Worm (Caenorhabditis elegans) whole organism, L4 larva: ENCODE results near the gene mrpl-4.
A peak's percentile ranks its signal among the peaks of the same experiment; 100 is the strongest.

Experiments used
- D1046.2 ChIP-seq: fragments of 200-800 bp; sonication (Bioruptor generic); IDR thresholded peaks from 2 replicates; pipeline ENCODE4 v1.3.6; 2022; ENCODE audit warnings: missing genetic modification characterization, missing compliant biosample characterization
- F26F4.8 ChIP-seq: fragments of 200-800 bp; sonication (Bioruptor generic); conservative IDR thresholded peaks from 2 replicates; pipeline ENCODE4 v1.3.6; 2022; ENCODE audit warnings: missing genetic modification characterization, missing compliant biosample characterization
- F37D6.2 ChIP-seq: sonication (generic microtip); optimal IDR thresholded peaks from 2 replicates; lab custom pipeline; 2016; ENCODE audit warnings: mild to moderate bottlenecking, missing genetic modification characterization, missing compliant biosample characterization
- F44E2.7 ChIP-seq: fragments of 200-800 bp; sonication (Bioruptor generic); IDR thresholded peaks from 2 replicates; pipeline ENCODE4 v2.1.2; 2022; ENCODE audit warnings: missing genetic modification characterization, missing compliant biosample characterization
- F49E8.2 ChIP-seq: sonication (generic microtip); optimal IDR thresholded peaks from 2 replicates; lab custom pipeline; 2016; ENCODE audit warnings: missing compliant biosample characterization, mild to moderate bottlenecking, missing genetic modification characterization, borderline replicate concordance
- T26A8.4 ChIP-seq: fragments of 200-800 bp; sonication (Bioruptor generic); IDR thresholded peaks from 2 replicates; pipeline ENCODE4 v1.3.6; 2022; ENCODE audit warnings: missing genetic modification characterization, missing compliant biosample characterization
- Y48G9A.11 ChIP-seq: fragments of 200-800 bp; sonication (Bioruptor generic); IDR thresholded peaks from 2 replicates; pipeline ENCODE4 v1.3.6; 2022; ENCODE audit warnings: missing genetic modification reagents, missing genetic modification characterization, missing compliant biosample characterization
- Y5F2A.4 ChIP-seq: fragments of 200-800 bp; sonication (Bioruptor generic); optimal IDR thresholded peaks from 2 replicates; lab custom pipeline; 2018; ENCODE audit warnings: mild to moderate bottlenecking, missing genetic modification characterization, missing compliant biosample characterization
- Y75B8A.6 ChIP-seq: fragments of 200-800 bp; sonication (Bioruptor generic); IDR thresholded peaks from 2 replicates; pipeline ENCODE4 v1.3.6; 2022; ENCODE audit warnings: missing genetic modification reagents, missing genetic modification characterization, missing compliant biosample characterization
- ZK337.2 ChIP-seq: fragments of 200-800 bp; sonication (Bioruptor generic); IDR thresholded peaks from 2 replicates; pipeline ENCODE4 v1.3.6; 2022; ENCODE audit warnings: missing genetic modification reagents, missing genetic modification characterization, missing compliant biosample characterization
- ama-1 ChIP-seq: fragments of 150-350 bp; optimal IDR thresholded peaks from 2 replicates; lab custom pipeline; 2014; ENCODE audit warnings: inconsistent platforms, mixed read lengths
- arid-1 ChIP-seq: fragments of 200-800 bp; sonication (Bioruptor generic); conservative IDR thresholded peaks from 2 replicates; pipeline ENCODE4 v1.3.6; 2022; ENCODE audit warnings: missing genetic modification reagents, missing genetic modification characterization, missing compliant biosample characterization
- ceh-20 ChIP-seq: fragments of 200-800 bp; sonication (Bioruptor generic); IDR thresholded peaks from 2 replicates; pipeline ENCODE4 v1.3.6; 2022; ENCODE audit warnings: missing genetic modification reagents, missing genetic modification characterization, missing compliant biosample characterization
- ceh-62 ChIP-seq: sonication (generic microtip); optimal IDR thresholded peaks from 2 replicates; lab custom pipeline; 2017; ENCODE audit warnings: missing biosample characterization, missing genetic modification characterization
- ceh-82 ChIP-seq: sonication (generic microtip); optimal IDR thresholded peaks from 2 replicates; lab custom pipeline; 2017; ENCODE audit warnings: missing biosample characterization, missing genetic modification characterization
- daf-12 ChIP-seq: fragments of 150-350 bp; optimal IDR thresholded peaks from 2 replicates; lab custom pipeline; 2014; ENCODE audit warnings: missing biosample characterization, missing genetic modification reagents, missing genetic modification characterization
- daf-16 ChIP-seq, 3 experiments: sonication (generic microtip); optimal IDR thresholded peaks; 2 replicates each; lab custom pipeline; 2016 to 2017; ENCODE audit warnings: missing genetic modification characterization in 3 of 3, missing genetic modification reagents in 3 of 3, mild to moderate bottlenecking in 2 of 3, missing compliant biosample characterization in 2 of 3, missing biosample characterization in 1 of 3, moderate library complexity in 1 of 3
- dmd-6 ChIP-seq: fragments of 200-800 bp; sonication (Bioruptor generic); IDR thresholded peaks from 2 replicates; pipeline ENCODE4 v1.3.6; 2022; ENCODE audit warnings: missing genetic modification reagents, missing genetic modification characterization, missing compliant biosample characterization
- dmd-9 ChIP-seq: fragments of 200-800 bp; sonication (Bioruptor generic); IDR thresholded peaks from 2 replicates; pipeline ENCODE4 v1.3.6; 2022; ENCODE audit warnings: missing genetic modification reagents, missing genetic modification characterization, missing compliant biosample characterization
- egl-43 ChIP-seq: fragments of 200-800 bp; sonication (Bioruptor generic); IDR thresholded peaks from 2 replicates; pipeline ENCODE4 v1.3.6; 2022; ENCODE audit warnings: missing genetic modification reagents, missing genetic modification characterization, missing compliant biosample characterization
- hif-1 ChIP-seq, 2 experiments: sonication (generic microtip); optimal IDR thresholded peaks; 2 replicates each; lab custom pipeline; 2016 to 2017; ENCODE audit warnings: missing compliant biosample characterization in 2 of 2, missing genetic modification characterization in 2 of 2, missing genetic modification reagents in 2 of 2, missing genotype in 2 of 2, mild to moderate bottlenecking in 1 of 2
- hmg-1.1 ChIP-seq: fragments of 200-800 bp; sonication (Bioruptor generic); IDR thresholded peaks from 2 replicates; pipeline ENCODE4 v1.3.6; 2022; ENCODE audit warnings: missing genetic modification reagents, missing genetic modification characterization, missing compliant biosample characterization
- jun-1 ChIP-seq: fragments of 150-350 bp; optimal IDR thresholded peaks from 2 replicates; lab custom pipeline; 2014; ENCODE audit warnings: missing biosample characterization, missing genetic modification reagents, missing genetic modification characterization
- lim-7 ChIP-seq: fragments of 200-800 bp; sonication (Bioruptor generic); IDR thresholded peaks from 2 replicates; pipeline ENCODE4 v1.3.6; 2022; ENCODE audit warnings: missing genetic modification characterization, missing compliant biosample characterization
- lin-1 ChIP-seq: fragments of 200-800 bp; sonication (Bioruptor generic); IDR thresholded peaks from 2 replicates; pipeline ENCODE4 v1.3.6; 2022; ENCODE audit warnings: missing genetic modification reagents, missing genetic modification characterization, missing compliant biosample characterization
- lin-39 ChIP-seq: fragments of 150-350 bp; optimal IDR thresholded peaks from 2 replicates; lab custom pipeline; 2014; ENCODE audit warnings: missing biosample characterization, missing genetic modification reagents, missing genetic modification characterization
- madf-5 ChIP-seq, 2 experiments: fragments of 200-800 bp; sonication (Bioruptor generic); IDR thresholded peaks; 2 replicates each; pipeline ENCODE4 v1.3.6; 2022; ENCODE audit warnings: missing compliant biosample characterization in 2 of 2, missing genetic modification characterization in 2 of 2
- madf-9 ChIP-seq: fragments of 200-800 bp; sonication (Bioruptor generic); conservative IDR thresholded peaks from 2 replicates; pipeline ENCODE4 v1.3.6; 2022; ENCODE audit warnings: missing genetic modification reagents, missing genetic modification characterization, missing compliant biosample characterization
- mdl-1 ChIP-seq, 2 experiments: fragments of 150-350 bp in 1 of 2; sonication (generic microtip) in 1 of 2; optimal IDR thresholded peaks; 2 replicates each; lab custom pipeline; 2014 to 2017; ENCODE audit warnings: missing biosample characterization in 2 of 2, missing genetic modification characterization in 2 of 2
- mdt-29 ChIP-seq: fragments of 200-800 bp; sonication (Bioruptor generic); IDR thresholded peaks from 2 replicates; pipeline ENCODE4 v1.3.6; 2022; ENCODE audit warnings: missing genetic modification reagents, missing genetic modification characterization, missing compliant biosample characterization
- mes-2 ChIP-seq: sonication (generic microtip); optimal IDR thresholded peaks from 2 replicates; lab custom pipeline; 2016; ENCODE audit warnings: missing genotype, mild to moderate bottlenecking, missing genetic modification characterization, missing compliant biosample characterization; ENCODE audit not compliant: poor library complexity, severe bottlenecking
- mxl-2 ChIP-seq: fragments of 200-800 bp; sonication (Bioruptor generic); conservative IDR thresholded peaks from 2 replicates; pipeline ENCODE4 v1.3.6; 2022; ENCODE audit warnings: missing genetic modification reagents, missing genetic modification characterization, missing compliant biosample characterization
- mxl-3 ChIP-seq: fragments of 200-800 bp; sonication (Bioruptor generic); optimal IDR thresholded peaks from 2 replicates; lab custom pipeline; 2018; ENCODE audit warnings: mild to moderate bottlenecking, missing genetic modification characterization, missing compliant biosample characterization
- nhr-102 ChIP-seq: sonication (generic microtip); optimal IDR thresholded peaks from 2 replicates; lab custom pipeline; 2016; ENCODE audit warnings: mild to moderate bottlenecking, missing genetic modification characterization, moderate library complexity, missing compliant biosample characterization
- nhr-11 ChIP-seq: fragments of 150-350 bp; optimal IDR thresholded peaks from 2 replicates; lab custom pipeline; 2014; ENCODE audit warnings: missing biosample characterization, missing genetic modification characterization
- nhr-28 ChIP-seq: fragments of 150-350 bp; optimal IDR thresholded peaks from 2 replicates; lab custom pipeline; 2014; ENCODE audit warnings: missing biosample characterization, missing genetic modification characterization
- nhr-6 ChIP-seq: fragments of 150-350 bp; optimal IDR thresholded peaks from 2 replicates; lab custom pipeline; 2014; ENCODE audit warnings: missing biosample characterization, missing genetic modification characterization
- nhr-76 ChIP-seq: fragments of 150-350 bp; optimal IDR thresholded peaks from 2 replicates; lab custom pipeline; 2014; ENCODE audit warnings: missing biosample characterization, missing genetic modification characterization
- nhr-77 ChIP-seq: fragments of 150-350 bp; optimal IDR thresholded peaks from 2 replicates; lab custom pipeline; 2014; ENCODE audit warnings: missing biosample characterization, missing genetic modification characterization
- pha-4 ChIP-seq, 2 experiments: fragments of 150-350 bp in 1 of 2; fragments of 200-800 bp in 1 of 2; sonication (Bioruptor generic) in 1 of 2; IDR thresholded peaks in 1 of 2; optimal IDR thresholded peaks in 1 of 2; 2 replicates each; pipeline versions ENCODE4 v1.3.6 to Lab custom; 2014 to 2022; ENCODE audit warnings: missing genetic modification characterization in 2 of 2, missing genetic modification reagents in 2 of 2, missing biosample characterization in 1 of 2, missing compliant biosample characterization in 1 of 2
- php-3 ChIP-seq: fragments of 200-800 bp; sonication (Bioruptor generic); IDR thresholded peaks from 2 replicates; pipeline ENCODE4 v1.3.6; 2022; ENCODE audit warnings: missing genetic modification reagents, missing genetic modification characterization, missing compliant biosample characterization
- snpc-4 ChIP-seq: fragments of 150-350 bp; optimal IDR thresholded peaks from 2 replicates; lab custom pipeline; 2014; ENCODE audit warnings: missing biosample characterization, missing genetic modification characterization
- spr-3 ChIP-seq: fragments of 200-800 bp; sonication (Bioruptor generic); optimal IDR thresholded peaks from 2 replicates; lab custom pipeline; 2018; ENCODE audit warnings: mild to moderate bottlenecking, missing genetic modification characterization, missing compliant biosample characterization
- tra-1 ChIP-seq: fragments of 200-800 bp; sonication (Bioruptor generic); IDR thresholded peaks from 2 replicates; pipeline ENCODE4 v1.3.6; 2022; ENCODE audit warnings: missing genetic modification reagents, missing genetic modification characterization, missing compliant biosample characterization
- unc-62 ChIP-seq, 3 experiments: fragments of 150-350 bp in 1 of 3; sonication (generic microtip); optimal IDR thresholded peaks in 2 of 3; peaks in 1 of 3; 1 replicate in 1 of 3; 2 replicates in 2 of 3; lab custom pipeline; 2014 to 2017; ENCODE audit warnings: missing biosample characterization in 3 of 3, missing genetic modification characterization in 3 of 3, missing genetic modification reagents in 3 of 3, missing genotype in 1 of 3
- vab-7 ChIP-seq: fragments of 200-800 bp; sonication (Bioruptor generic); IDR thresholded peaks from 2 replicates; pipeline ENCODE4 v1.3.6; 2022; ENCODE audit warnings: missing genetic modification reagents, missing genetic modification characterization, missing compliant biosample characterization
- zip-11 ChIP-seq: fragments of 200-800 bp; sonication (Bioruptor generic); IDR thresholded peaks from 2 replicates; pipeline ENCODE4 v1.3.6; 2022; ENCODE audit warnings: missing genetic modification characterization, missing compliant biosample characterization

mrpl-4 gene

ce11 chrV:8495965-8496364, 28.9 kb downstream of the mrpl-4 start (continued):
- TF ChIP-seq nhr-77, result no peak
- TF ChIP-seq lin-39 (tag; lab: Kevin White, UChicago), result no peak
- TF ChIP-seq vab-7, result peak; percentile 78
- no peak for TF ChIP-seq F37D6.2 (tag; lab: Kevin White, UChicago)
- no peak for TF ChIP-seq ceh-62 (tag; lab: Kevin White, UChicago)
- TF ChIP-seq Y48G9A.11 (GFP tag; lab: Robert Waterston, UW), result peak; percentile 27; the same call in 1 of the 2 replicates
- TF ChIP-seq arid-1 (GFP tag; lab: Robert Waterston, UW), result peak; percentile 43; the same call in 1 of the 2 replicates
- TF ChIP-seq F44E2.7 (GFP tag; lab: Robert Waterston, UW), result 0 out of 2 replicates have a peak, but pooled peaks have one; percentile 20
- TF ChIP-seq ceh-82 (tag; lab: Kevin White, UChicago), result no peak
- peak; percentile 34; the same call in 1 of the 2 replicates for TF ChIP-seq dmd-6 (GFP tag; lab: Robert Waterston, UW)
- TF ChIP-seq Y75B8A.6 (GFP tag; lab: Robert Waterston, UW), result no peak
- peak; percentile 69 for TF ChIP-seq lim-7 (GFP tag; lab: Robert Waterston, UW)
- peak; percentile 58 for TF ChIP-seq mes-2 (tag; lab: Kevin White, UChicago)
- no peak for TF ChIP-seq dmd-9 (GFP tag; lab: Robert Waterston, UW)
- no peak for TF ChIP-seq unc-62 (GFP tag; optimal IDR thresholded peaks at IDR 0.05 in 1 of 2; lab: Kevin White, UChicago)
- no peak for TF ChIP-seq unc-62 (tag; optimal IDR thresholded peaks at IDR 0.05; lab: Kevin White, UChicago)
- no peak for TF ChIP-seq mxl-2 (GFP tag; lab: Robert Waterston, UW)
- no peak for TF ChIP-seq ZK337.2 (GFP tag; lab: Robert Waterston, UW)
- TF ChIP-seq snpc-4 (tag; lab: Kevin White, UChicago), result peak; percentile 9
- TF ChIP-seq mdl-1 (tag; optimal IDR thresholded peaks at IDR 0.05; lab: Kevin White, UChicago), result no peak
- peak; percentile 56; the same call in 1 of the 2 replicates for TF ChIP-seq php-3
- TF ChIP-seq hif-1 (tag; optimal IDR thresholded peaks at IDR 0.05; lab: Kevin White, UChicago), result no peak
- peak; percentile 46; the same call in 1 of the 2 replicates for TF ChIP-seq tra-1 (GFP tag; lab: Robert Waterston, UW)
- no peak for TF ChIP-seq nhr-76 (tag; lab: Kevin White, UChicago)

DNA sequence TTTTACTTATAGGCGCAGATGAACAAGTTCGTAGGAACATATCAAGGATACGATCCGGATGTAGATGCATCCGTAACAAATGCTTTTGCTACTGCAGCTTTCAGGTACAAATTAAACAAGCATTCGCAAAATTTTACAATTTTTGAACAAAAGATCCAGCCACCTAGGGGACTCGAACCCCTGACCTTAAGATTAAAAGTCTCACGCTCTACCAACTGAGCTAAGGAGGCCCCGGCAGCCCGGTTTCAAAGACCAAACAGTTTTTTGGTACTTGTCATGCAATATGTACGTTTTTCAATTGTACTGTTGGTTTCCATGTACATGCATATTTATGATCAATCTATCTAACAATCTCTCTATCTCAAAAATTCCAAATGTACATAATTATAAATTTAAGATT, 32.3 kb downstream of the mrpl-4 start:
- no peak for TF ChIP-seq spr-3
- TF ChIP-seq nhr-6 (tag; lab: Kevin White, UChicago), result no peak
- peak; percentile 47; the same call in 1 of the 2 replicates for TF ChIP-seq arid-1 (GFP tag; lab: Robert Waterston, UW)
- no peak for TF ChIP-seq snpc-4 (tag; lab: Kevin White, UChicago)
- peak; percentile 52; the same call in 1 of the 2 replicates for TF ChIP-seq egl-43 (GFP tag; lab: Robert Waterston, UW)
- TF ChIP-seq nhr-102 (tag; lab: Kevin White, UChicago), result no peak
- no peak for TF ChIP-seq Y5F2A.4 (GFP tag; lab: Kevin White, UChicago)
- no peak for TF ChIP-seq mxl-3 (GFP tag; lab: Kevin White, UChicago)
- 0 out of 2 replicates have a peak, but pooled peaks have one; percentile 39 for TF ChIP-seq T26A8.4
- TF ChIP-seq F49E8.2, result no peak
- TF ChIP-seq ceh-82 (tag; lab: Kevin White, UChicago), result no peak
- no peak for TF ChIP-seq lin-1
- TF ChIP-seq madf-9 (GFP tag; lab: Robert Waterston, UW), result no peak
- 0 out of 4 replicates have a peak, but pooled peaks have one; percentile 51 to 66 for TF ChIP-seq madf-5 (GFP tag; IDR thresholded peaks at IDR 0.05; lab: Robert Waterston, UW)
- TF ChIP-seq F26F4.8 (GFP tag; lab: Robert Waterston, UW), result peak; percentile 60; the same call in 1 of the 2 replicates
- no peak for TF ChIP-seq hmg-1.1 (GFP tag; lab: Robert Waterston, UW)
- TF ChIP-seq nhr-28, result no peak
- no peak for TF ChIP-seq zip-11
- TF ChIP-seq ama-1 (lab: Kevin White, UChicago), result no peak
- TF ChIP-seq jun-1, result no peak
- TF ChIP-seq daf-12, result no peak
- peak; percentile 53; the same call in 1 of the 2 replicates for TF ChIP-seq pha-4 (GFP tag; IDR thresholded peaks at IDR 0.05; lab: Robert Waterston, UW)
- no peak for TF ChIP-seq pha-4 (tag; optimal IDR thresholded peaks at IDR 0.05; lab: Kevin White, UChicago)
- no peak for TF ChIP-seq mdt-29 (GFP tag; lab: Robert Waterston, UW)
- TF ChIP-seq nhr-11 (tag; lab: Kevin White, UChicago), result no peak
- peak; percentile 45; the same call in 1 of the 2 replicates for TF ChIP-seq ceh-20 (GFP tag; lab: Robert Waterston, UW)
- TF ChIP-seq D1046.2 (GFP tag; lab: Robert Waterston, UW), result no peak
- TF ChIP-seq dmd-9 (GFP tag; lab: Robert Waterston, UW), result no peak
- TF ChIP-seq daf-16 (GFP tag; optimal IDR thresholded peaks at IDR 0.05; lab: Kevin White, UChicago), result peak in 1 of 2 experiments; percentile 8
- TF ChIP-seq daf-16 (tag; optimal IDR thresholded peaks at IDR 0.05; lab: Kevin White, UChicago), result no peak
